Worm (Caenorhabditis elegans) whole organism, late embryonic: ENCODE data around the gene F54D8.10.

Experiments used
- C08G9.2 ChIP-seq: sonication (generic microtip); optimal IDR thresholded peaks from 2 replicates; lab custom pipeline; 2016; ENCODE audit warnings: mild to moderate bottlenecking, missing genetic modification characterization, moderate library complexity, missing compliant biosample characterization
- C38D4.7 ChIP-seq: fragments of 200-800 bp; sonication (Bioruptor generic); optimal IDR thresholded peaks from 2 replicates; lab custom pipeline; 2018; ENCODE audit warnings: mild to moderate bottlenecking, missing genetic modification characterization, moderate library complexity, missing compliant biosample characterization
- F13H6.1 ChIP-seq: sonication (generic microtip); optimal IDR thresholded peaks from 2 replicates; lab custom pipeline; 2016; ENCODE audit warnings: missing genetic modification characterization, missing compliant biosample characterization
- K09A11.1 ChIP-seq: sonication (generic microtip); optimal IDR thresholded peaks from 2 replicates; lab custom pipeline; 2017; ENCODE audit warnings: antibody characterized with exemption, mild to moderate bottlenecking, missing genetic modification characterization, missing compliant biosample characterization; ENCODE audit not compliant: insufficient read depth
- T23F11.4 ChIP-seq: fragments of 200-800 bp; sonication (Bioruptor generic); optimal IDR thresholded peaks from 2 replicates; lab custom pipeline; 2018; ENCODE audit warnings: mild to moderate bottlenecking, missing genetic modification characterization, missing compliant biosample characterization
- Y22D7AL.16 ChIP-seq: sonication (generic microtip); optimal IDR thresholded peaks from 2 replicates; lab custom pipeline; 2016; ENCODE audit warnings: missing genetic modification characterization, missing compliant biosample characterization
- ceh-14 ChIP-seq: sonication (generic microtip); optimal IDR thresholded peaks from 2 replicates; lab custom pipeline; 2016; ENCODE audit warnings: missing genotype, missing genetic modification characterization, missing compliant biosample characterization
- ceh-18 ChIP-seq: sonication (generic microtip); optimal IDR thresholded peaks from 2 replicates; lab custom pipeline; 2016; ENCODE audit warnings: missing genetic modification characterization, missing compliant biosample characterization
- ceh-2 ChIP-seq: sonication (generic microtip); optimal IDR thresholded peaks from 2 replicates; lab custom pipeline; 2016; ENCODE audit warnings: missing genotype, missing genetic modification characterization, missing compliant biosample characterization
- ceh-22 ChIP-seq: sonication (generic microtip); optimal IDR thresholded peaks from 2 replicates; lab custom pipeline; 2017; ENCODE audit warnings: missing biosample characterization, missing genetic modification characterization
- ceh-30 ChIP-seq: fragments of 150-350 bp; optimal IDR thresholded peaks from 2 replicates; lab custom pipeline; 2014; ENCODE audit warnings: missing biosample characterization, missing genetic modification characterization
- ceh-31 ChIP-seq: sonication (generic microtip); optimal IDR thresholded peaks from 2 replicates; lab custom pipeline; 2016; ENCODE audit warnings: missing genetic modification characterization, missing compliant biosample characterization
- ceh-6 ChIP-seq: fragments of 200-800 bp; sonication (Bioruptor generic); optimal IDR thresholded peaks from 2 replicates; lab custom pipeline; 2018; ENCODE audit warnings: mild to moderate bottlenecking, missing genetic modification characterization, missing compliant biosample characterization
- che-1 ChIP-seq: sonication (generic microtip); optimal IDR thresholded peaks from 2 replicates; lab custom pipeline; 2016; ENCODE audit warnings: mild to moderate bottlenecking, missing genetic modification characterization, missing compliant biosample characterization
- dmd-4 ChIP-seq: sonication (generic microtip); optimal IDR thresholded peaks from 2 replicates; lab custom pipeline; 2016; ENCODE audit warnings: borderline replicate concordance, missing genetic modification characterization, missing compliant biosample characterization
- elt-2 ChIP-seq: sonication (generic microtip); optimal IDR thresholded peaks from 2 replicates; lab custom pipeline; 2016; ENCODE audit warnings: missing genetic modification reagents, missing genetic modification characterization, missing compliant biosample characterization
- elt-4 ChIP-seq: sonication (generic microtip); optimal IDR thresholded peaks from 2 replicates; lab custom pipeline; 2016; ENCODE audit warnings: missing genetic modification characterization, missing compliant biosample characterization
- eyg-1 ChIP-seq: sonication (generic microtip); optimal IDR thresholded peaks from 2 replicates; lab custom pipeline; 2016; ENCODE audit warnings: missing genotype, missing genetic modification characterization, missing compliant biosample characterization
- fax-1 ChIP-seq: sonication (generic microtip); optimal IDR thresholded peaks from 2 replicates; lab custom pipeline; 2016; ENCODE audit warnings: missing genotype, missing genetic modification characterization, missing compliant biosample characterization
- hlh-8 ChIP-seq: sonication (generic microtip); optimal IDR thresholded peaks from 2 replicates; lab custom pipeline; 2016; ENCODE audit warnings: missing genotype, missing genetic modification characterization, missing compliant biosample characterization
- lin-11 ChIP-seq: fragments of 200-800 bp; sonication (Bioruptor generic); optimal IDR thresholded peaks from 2 replicates; lab custom pipeline; 2018; ENCODE audit warnings: mild to moderate bottlenecking, missing genetic modification characterization, missing compliant biosample characterization
- madf-2 ChIP-seq: sonication (generic microtip); optimal IDR thresholded peaks from 2 replicates; lab custom pipeline; 2017; ENCODE audit warnings: missing genetic modification characterization, missing compliant biosample characterization
- nfya-1 ChIP-seq: sonication (generic microtip); optimal IDR thresholded peaks from 2 replicates; lab custom pipeline; 2017; ENCODE audit warnings: missing genetic modification characterization, mild to moderate bottlenecking, missing compliant biosample characterization, antibody characterized with exemption, moderate library complexity
- nhr-11 ChIP-seq: fragments of 150-350 bp; optimal IDR thresholded peaks from 2 replicates; lab custom pipeline; 2014; ENCODE audit warnings: missing biosample characterization, missing genetic modification characterization
- npax-4 ChIP-seq: sonication (generic microtip); optimal IDR thresholded peaks from 2 replicates; lab custom pipeline; 2016; ENCODE audit warnings: missing genetic modification characterization, missing compliant biosample characterization
- odd-2 ChIP-seq: sonication (generic microtip); optimal IDR thresholded peaks from 2 replicates; lab custom pipeline; 2017; ENCODE audit warnings: antibody characterized with exemption, mild to moderate bottlenecking, missing genetic modification characterization, missing compliant biosample characterization
- pag-3 ChIP-seq: sonication (generic microtip); optimal IDR thresholded peaks from 2 replicates; lab custom pipeline; 2016; ENCODE audit warnings: missing compliant biosample characterization, missing genetic modification characterization, borderline replicate concordance
- pax-1 ChIP-seq: fragments of 150-350 bp; optimal IDR thresholded peaks from 2 replicates; lab custom pipeline; 2014; ENCODE audit warnings: missing biosample characterization, missing genetic modification characterization
- pha-2 ChIP-seq: sonication (generic microtip); optimal IDR thresholded peaks from 2 replicates; lab custom pipeline; 2017; ENCODE audit warnings: mild to moderate bottlenecking, missing genetic modification characterization, missing compliant biosample characterization
- pros-1 ChIP-seq: fragments of 150-350 bp; optimal IDR thresholded peaks from 2 replicates; lab custom pipeline; 2014; ENCODE audit warnings: missing biosample characterization, missing genetic modification reagents, missing genetic modification characterization
- rnt-1 ChIP-seq: sonication (generic microtip); optimal IDR thresholded peaks from 2 replicates; lab custom pipeline; 2016; ENCODE audit warnings: missing genetic modification characterization, missing compliant biosample characterization
- sdc-2 ChIP-seq: sonication (generic microtip); optimal IDR thresholded peaks from 2 replicates; lab custom pipeline; 2016; ENCODE audit warnings: missing genotype, missing genetic modification characterization, missing compliant biosample characterization
- sox-2 ChIP-seq: fragments of 200-800 bp; sonication (Bioruptor generic); IDR thresholded peaks from 2 replicates; pipeline ENCODE4 v1.3.6; 2022; ENCODE audit warnings: missing genetic modification reagents, missing genetic modification characterization, missing compliant biosample characterization
- syd-9 ChIP-seq: sonication (generic microtip); optimal IDR thresholded peaks from 2 replicates; lab custom pipeline; 2016; ENCODE audit warnings: mild to moderate bottlenecking, missing genetic modification characterization, moderate library complexity, missing compliant biosample characterization
- tbx-2 ChIP-seq: sonication (generic microtip); optimal IDR thresholded peaks from 2 replicates; lab custom pipeline; 2016; ENCODE audit warnings: missing genetic modification characterization, missing compliant biosample characterization
- ttx-3 ChIP-seq: sonication (generic microtip); optimal IDR thresholded peaks from 2 replicates; lab custom pipeline; 2016; ENCODE audit warnings: missing genetic modification reagents, missing genetic modification characterization, missing compliant biosample characterization
- unc-42 ChIP-seq: sonication (generic microtip); optimal IDR thresholded peaks from 2 replicates; lab custom pipeline; 2016; ENCODE audit warnings: missing genotype, missing genetic modification characterization, missing compliant biosample characterization
- unc-55 ChIP-seq: sonication (generic microtip); optimal IDR thresholded peaks from 2 replicates; lab custom pipeline; 2017; ENCODE audit warnings: missing biosample characterization, missing genetic modification reagents, missing genetic modification characterization
- unc-86 ChIP-seq: sonication (generic microtip); optimal IDR thresholded peaks from 2 replicates; lab custom pipeline; 2016; ENCODE audit warnings: missing genetic modification characterization, missing compliant biosample characterization
- zip-5 ChIP-seq: sonication (generic microtip); optimal IDR thresholded peaks from 2 replicates; lab custom pipeline; 2016; ENCODE audit warnings: missing genetic modification characterization, missing compliant biosample characterization
- ztf-16 ChIP-seq: sonication (generic microtip); optimal IDR thresholded peaks from 2 replicates; lab custom pipeline; 2017; ENCODE audit warnings: missing genetic modification characterization, missing compliant biosample characterization

F54D8.10 gene

DNA sequence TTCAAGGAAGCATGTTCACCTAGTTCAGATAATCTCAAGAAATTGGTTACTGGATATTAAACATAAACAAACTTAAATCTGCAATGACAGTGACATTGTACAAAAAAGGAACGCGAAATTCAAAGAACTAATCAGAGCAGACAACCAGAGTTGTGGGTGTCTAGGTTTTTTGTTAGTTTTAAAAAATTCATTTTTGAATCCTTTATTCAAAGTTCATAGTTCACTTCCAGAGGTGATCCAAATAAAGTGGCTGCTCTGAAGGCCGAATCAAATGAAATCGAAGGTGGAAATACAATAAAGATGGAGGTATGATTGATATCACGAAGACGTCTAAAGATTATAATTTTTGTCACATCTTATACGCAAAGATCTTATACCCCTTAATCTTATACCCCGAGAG is 20.2 kb upstream of the F54D8.10 start, which contains the start of gene ttbk-6:
TSS of gene ttbk-6 (plus strand) at position 301 of the 400 bp plus-strand sequence.
- TF ChIP-seq pros-1 (tag; lab: Kevin White, UChicago) (no peak), ceh-22 (no peak), T23F11.4 (no peak), sdc-2 (tag; lab: Kevin White, UChicago) (no peak), lin-11 (no peak), ceh-2 (no peak), ztf-16 (tag; lab: Kevin White, UChicago) (no peak), rnt-1 (no peak), ceh-31 (no peak), nhr-11 (tag; lab: Kevin White, UChicago) (no peak), eyg-1 (no peak), zip-5 (tag; lab: Kevin White, UChicago) (no peak), che-1 (tag; lab: Kevin White, UChicago) (no peak), syd-9 (tag; lab: Kevin White, UChicago) (no peak), C08G9.2 (tag; lab: Kevin White, UChicago) (no peak), unc-86 (tag; lab: Kevin White, UChicago) (no peak), dmd-4 (tag; lab: Kevin White, UChicago) (no peak)

DNA sequence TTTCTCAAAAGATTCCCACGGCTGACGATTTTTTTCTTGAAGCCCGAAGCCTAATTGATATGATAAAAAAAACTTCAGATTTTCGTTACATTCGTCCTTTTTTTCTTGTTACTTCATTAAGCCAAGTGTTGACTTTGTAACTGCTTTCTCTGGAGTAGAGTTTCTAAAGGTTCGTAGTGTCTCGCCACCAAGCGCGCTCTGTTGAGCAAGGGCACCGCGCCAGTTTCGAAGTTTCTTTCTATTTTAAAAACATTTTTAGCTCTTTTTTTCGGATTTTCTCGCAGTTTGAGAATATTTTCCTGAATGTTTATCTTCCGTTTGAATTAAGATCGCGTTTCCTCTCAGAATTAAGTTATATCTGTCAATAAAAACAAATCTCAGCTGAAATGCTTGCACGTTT is 18.0 kb upstream of the F54D8.10 start:
- no peak for TF ChIP-seq ceh-2
- no peak for TF ChIP-seq sdc-2 (tag; lab: Kevin White, UChicago)
- no peak for TF ChIP-seq tbx-2
- no peak for TF ChIP-seq pax-1 (tag; lab: Kevin White, UChicago)
- TF ChIP-seq ceh-30 (tag; lab: Kevin White, UChicago) = no peak
- TF ChIP-seq hlh-8 (tag; lab: Kevin White, UChicago) = no peak
- TF ChIP-seq unc-42 (tag; lab: Kevin White, UChicago) = no peak
- TF ChIP-seq che-1 (tag; lab: Kevin White, UChicago) = no peak
- TF ChIP-seq ceh-31 = no peak
- TF ChIP-seq ceh-6 = no peak
- no peak for TF ChIP-seq elt-2 (tag; lab: Kevin White, UChicago)

DNA sequence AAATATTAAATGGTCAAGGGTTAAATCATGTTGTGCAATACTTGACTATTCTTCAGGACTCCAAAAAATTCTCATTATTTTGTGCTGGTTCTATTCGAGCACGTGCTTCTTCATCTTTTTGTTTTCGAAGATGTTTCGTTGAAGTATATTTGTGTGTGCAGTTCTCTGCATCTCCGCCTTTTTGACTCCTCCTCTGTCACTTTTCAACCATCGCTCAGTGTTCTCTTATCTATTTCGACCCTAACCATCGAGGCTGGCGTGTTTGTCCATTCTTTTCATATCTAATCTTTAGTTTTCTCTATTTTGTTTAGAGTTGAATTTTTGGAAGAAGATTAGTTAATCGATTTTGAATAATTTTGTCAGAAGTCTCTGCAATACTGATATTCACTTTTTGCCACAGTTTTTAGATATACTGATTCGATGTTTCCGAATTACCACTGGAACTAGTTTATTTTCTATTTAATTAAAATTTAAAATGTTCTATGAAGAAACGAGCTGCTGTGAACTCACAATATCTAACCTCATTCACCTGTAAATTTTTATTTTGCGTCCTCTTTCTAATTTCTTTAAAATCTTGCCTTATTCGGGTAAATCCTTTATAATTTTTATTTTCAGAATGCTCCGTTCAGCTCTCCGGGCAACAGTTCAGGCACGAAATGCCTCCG is 17.3 kb upstream of the F54D8.10 start, which contains the start of gene alh-1:
TSS of gene alh-1 (plus strand) at position 615 of the 665 bp plus-strand sequence.
- TF ChIP-seq npax-4 (tag; lab: Kevin White, UChicago) (no peak), C38D4.7 (GFP tag; lab: Kevin White, UChicago) (no peak), unc-55 (GFP tag; lab: Kevin White, UChicago) (no peak), tbx-2 (no peak), elt-2 (tag; lab: Kevin White, UChicago) (peak; percentile 61), unc-42 (tag; lab: Kevin White, UChicago) (no peak), pha-2 (no peak), che-1 (tag; lab: Kevin White, UChicago) (no peak)

DNA sequence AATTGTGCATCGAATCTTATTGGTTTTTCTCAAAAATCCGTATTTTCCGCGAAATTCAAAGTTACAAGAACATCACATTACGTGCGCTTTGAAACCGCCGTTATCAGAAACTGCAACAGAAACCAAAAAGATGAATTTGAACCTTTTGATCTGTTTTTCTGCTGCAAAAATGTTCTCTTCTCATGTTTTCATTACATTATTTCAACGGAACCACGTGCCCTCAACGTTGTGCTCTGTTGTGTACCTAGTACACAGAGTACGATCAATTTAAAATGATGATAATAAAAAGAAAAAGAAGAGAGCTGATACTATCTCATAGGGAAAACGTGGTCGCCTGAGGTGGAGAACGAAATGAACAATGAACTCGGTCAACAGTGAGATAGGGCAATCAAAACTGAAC is 16.5 kb upstream of the F54D8.10 start:
- TF ChIP-seq odd-2 (tag; lab: Kevin White, UChicago) (no peak), elt-2 (tag; lab: Kevin White, UChicago) (peak; percentile 15), madf-2 (tag; lab: Kevin White, UChicago) (no peak)

DNA sequence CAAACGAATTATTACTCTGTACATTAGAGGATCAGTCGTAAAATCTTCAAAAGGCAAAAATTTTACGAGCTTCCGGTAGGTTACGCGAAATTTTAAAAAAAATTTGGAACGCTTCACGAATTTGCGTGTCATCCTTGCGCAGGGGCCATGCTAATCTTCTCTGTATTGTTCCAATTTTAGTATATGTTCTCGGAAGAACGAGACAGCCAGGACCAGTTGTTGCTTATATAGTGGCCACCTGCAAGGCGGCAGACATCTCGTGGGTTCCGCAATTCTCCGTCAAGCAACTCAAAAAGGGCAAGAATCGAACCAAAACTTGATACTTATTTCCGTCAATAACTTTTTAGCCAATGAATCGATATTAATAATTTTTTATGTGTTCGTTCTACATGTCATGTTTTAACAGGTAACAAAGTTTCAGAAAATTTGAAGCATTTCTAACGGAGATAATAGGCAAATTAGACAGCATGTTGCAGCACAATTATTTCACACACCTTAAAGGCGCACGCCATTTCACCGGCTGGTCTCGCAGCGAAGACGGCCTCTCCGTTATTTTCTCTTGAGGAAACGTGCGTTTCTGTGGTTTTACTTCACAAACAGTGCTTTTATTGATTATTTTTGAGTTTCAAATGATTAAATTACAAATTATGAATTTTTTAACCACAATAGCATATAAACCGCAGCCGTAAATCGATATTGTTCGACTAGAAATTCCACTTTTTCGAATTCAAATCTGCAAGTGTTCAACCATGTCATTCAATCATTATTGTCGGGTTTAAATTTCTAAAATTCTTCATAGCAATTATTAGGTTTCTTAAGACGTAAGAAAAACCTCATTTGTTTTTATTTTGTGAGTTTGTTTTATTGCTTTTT is 13.7 kb upstream of the F54D8.10 start:
- TF ChIP-seq pros-1 (tag; lab: Kevin White, UChicago) (no peak), pax-1 (tag; lab: Kevin White, UChicago) (no peak), pag-3 (tag; lab: Kevin White, UChicago) (no peak), fax-1 (tag; lab: Kevin White, UChicago) (peak; percentile 54), ceh-14 (tag; lab: Kevin White, UChicago) (peak; percentile 82), sox-2 (GFP tag; lab: Robert Waterston, UW) (peak; percentile 60), ceh-30 (tag; lab: Kevin White, UChicago) (no peak), K09A11.1 (no peak), rnt-1 (no peak), ttx-3 (tag; lab: Kevin White, UChicago) (peak; percentile 54), elt-4 (tag; lab: Kevin White, UChicago) (no peak), elt-2 (tag; lab: Kevin White, UChicago) (peak; percentile 76), lin-11 (peak; percentile 49), nfya-1 (tag; lab: Kevin White, UChicago) (peak; percentile 52), ceh-18 (tag; lab: Kevin White, UChicago) (peak; percentile 38), ztf-16 (tag; lab: Kevin White, UChicago) (peak; percentile 51), ceh-6 (peak; percentile 69), F13H6.1 (tag; lab: Kevin White, UChicago) (no peak), Y22D7AL.16 (tag; lab: Kevin White, UChicago) (peak; percentile 28)
